Fruit fly (Drosophila melanogaster) whole organism, embryonic: ENCODE results near the gene CG13843.
A peak's percentile ranks its signal among the peaks of the same experiment; 100 is the strongest.

ENCODE experiments used
- Adf1 ChIP-seq: fragments of 200-800 bp; sonication (Bioruptor generic); IDR thresholded peaks from 2 replicates; pipeline ENCODE4 v1.3.6; 2022; ENCODE audit warnings: missing biosample characterization, missing genetic modification characterization
- Antp ChIP-seq: fragments of 200-800 bp; sonication (Bioruptor generic); optimal IDR thresholded peaks from 3 replicates; lab custom pipeline; 2016; ENCODE audit warnings: missing biosample characterization, missing genetic modification characterization
- Asciz ChIP-seq: fragments of 200-800 bp; sonication (Bioruptor generic); optimal IDR thresholded peaks from 2 replicates; lab custom pipeline; 2017; ENCODE audit warnings: missing biosample characterization, mild to moderate bottlenecking, missing genetic modification characterization, missing genetic modification reagents
- Atf6 ChIP-seq: fragments of 200-800 bp; sonication (Bioruptor generic); IDR thresholded peaks from 2 replicates; pipeline ENCODE4 v1.3.6; 2022; ENCODE audit warnings: missing biosample characterization, missing genetic modification characterization
- Awh ChIP-seq: fragments of 200-800 bp; sonication (Bioruptor generic); IDR thresholded peaks from 2 replicates; pipeline ENCODE4, ENCODE4 v1.3.6; 2022; ENCODE audit warnings: missing biosample characterization, missing genetic modification characterization
- BtbVII ChIP-seq: fragments of 200-800 bp; sonication (Bioruptor generic); optimal IDR thresholded peaks from 3 replicates; lab custom pipeline; 2017; ENCODE audit warnings: missing biosample characterization, mild to moderate bottlenecking, missing genetic modification characterization
- CG10209 ChIP-seq: fragments of 200-800 bp; sonication (Bioruptor generic); optimal IDR thresholded peaks from 3 replicates; lab custom pipeline; 2017; ENCODE audit warnings: missing biosample characterization, mild to moderate bottlenecking, missing genetic modification characterization, missing genetic modification reagents
- CG1024 ChIP-seq: fragments of 200-800 bp; sonication (Bioruptor generic); IDR thresholded peaks from 2 replicates; pipeline ENCODE4 v1.3.6; 2022; ENCODE audit warnings: missing biosample characterization, missing genetic modification characterization
- CG10462 ChIP-seq: fragments of 200-800 bp; sonication (Bioruptor generic); optimal IDR thresholded peaks from 2 replicates; lab custom pipeline; 2016; ENCODE audit warnings: missing biosample characterization, missing genetic modification characterization
- CG12219 ChIP-seq: fragments of 200-800 bp; sonication (Bioruptor generic); optimal IDR thresholded peaks from 3 replicates; lab custom pipeline; 2018; ENCODE audit warnings: missing biosample characterization, mild to moderate bottlenecking, missing genetic modification characterization
- CG12769 ChIP-seq: fragments of 200-800 bp; sonication (Bioruptor generic); optimal IDR thresholded peaks from 2 replicates; lab custom pipeline; 2019; ENCODE audit warnings: missing biosample characterization, mild to moderate bottlenecking, missing genetic modification characterization, moderate library complexity
- CG13624 ChIP-seq: fragments of 200-800 bp; sonication (Bioruptor generic); optimal IDR thresholded peaks from 2 replicates; lab custom pipeline; 2016; ENCODE audit warnings: missing biosample characterization, missing genetic modification characterization
- CG13894 ChIP-seq: fragments of 200-800 bp; sonication (Bioruptor generic); optimal IDR thresholded peaks from 3 replicates; lab custom pipeline; 2018; ENCODE audit warnings: missing biosample characterization, mild to moderate bottlenecking, missing genetic modification characterization, moderate library complexity
- CG15073 ChIP-seq: fragments of 200-800 bp; sonication (Bioruptor generic); optimal IDR thresholded peaks from 2 replicates; lab custom pipeline; 2016; ENCODE audit warnings: missing biosample characterization, missing genetic modification characterization
- CG1602 ChIP-seq: fragments of 200-800 bp; sonication (Bioruptor generic); optimal IDR thresholded peaks from 3 replicates; lab custom pipeline; 2016; ENCODE audit warnings: missing biosample characterization, missing genetic modification characterization
- CG16813 ChIP-seq: fragments of 200-800 bp; sonication (Bioruptor generic); IDR thresholded peaks from 3 replicates; pipeline ENCODE4 v1.3.6; 2022; ENCODE audit warnings: missing biosample characterization, missing genetic modification characterization; ENCODE audit not compliant: partially characterized antibody
- CG1832 ChIP-seq: fragments of 200-800 bp; sonication (Bioruptor generic); optimal IDR thresholded peaks from 2 replicates; lab custom pipeline; 2017; ENCODE audit warnings: missing biosample characterization, mild to moderate bottlenecking, missing genetic modification characterization, inconsistent platforms
- CG2120 ChIP-seq: fragments of 200-800 bp; sonication (Bioruptor generic); optimal IDR thresholded peaks from 3 replicates; lab custom pipeline; 2016; ENCODE audit warnings: missing biosample characterization, missing genetic modification characterization
- CG2889 ChIP-seq: fragments of 200-800 bp; sonication (Bioruptor generic); IDR thresholded peaks from 3 replicates; pipeline ENCODE4 v1.3.6; 2022; ENCODE audit warnings: missing biosample characterization, missing genetic modification characterization
- CG32772 ChIP-seq: fragments of 200-800 bp; sonication (Bioruptor generic); IDR thresholded peaks from 2 replicates; pipeline ENCODE4 v1.3.6; 2022; ENCODE audit warnings: missing biosample characterization, missing genetic modification characterization
- CG34224 ChIP-seq: fragments of 200-800 bp; sonication (Bioruptor generic); IDR thresholded peaks from 3 replicates; pipeline ENCODE4 v1.3.6; 2022; ENCODE audit warnings: missing biosample characterization, missing genetic modification characterization; ENCODE audit not compliant: partially characterized antibody
- CG4360 ChIP-seq: fragments of 200-800 bp; sonication (Bioruptor generic); IDR thresholded peaks from 2 replicates; pipeline ENCODE4 v1.3.6; 2022; ENCODE audit warnings: missing biosample characterization, missing genetic modification characterization
- CG4424 ChIP-seq: fragments of 200-800 bp; sonication (Bioruptor generic); optimal IDR thresholded peaks from 3 replicates; lab custom pipeline; 2016; ENCODE audit warnings: missing biosample characterization, missing genetic modification characterization
- CG7839 ChIP-seq: fragments of 200-800 bp; sonication (Bioruptor generic); optimal IDR thresholded peaks from 3 replicates; lab custom pipeline; 2018; ENCODE audit warnings: missing biosample characterization, mild to moderate bottlenecking, missing genetic modification characterization, moderate library complexity
- CG9215 ChIP-seq: fragments of 200-800 bp; sonication (Bioruptor generic); IDR thresholded peaks from 2 replicates; pipeline ENCODE4 v1.3.6; 2022; ENCODE audit warnings: missing biosample characterization, missing genetic modification characterization
- Dad ChIP-seq: fragments of 200-800 bp; sonication (Bioruptor generic); optimal IDR thresholded peaks from 3 replicates; lab custom pipeline; 2016; ENCODE audit warnings: missing biosample characterization, missing genetic modification characterization
- Dip3 ChIP-seq: fragments of 200-800 bp; sonication (Bioruptor generic); optimal IDR thresholded peaks from 3 replicates; lab custom pipeline; 2016; ENCODE audit warnings: missing biosample characterization, missing genetic modification characterization
- Doc2 ChIP-seq: fragments of 200-800 bp; sonication (Bioruptor generic); IDR thresholded peaks from 2 replicates; pipeline ENCODE4 v1.3.6; 2022; ENCODE audit warnings: missing biosample characterization, missing genetic modification characterization
- Eip74EF ChIP-seq, 2 experiments: fragments of 200-800 bp in 1 of 2; fragments of >200 bp in 1 of 2; sonication (Bioruptor generic) in 1 of 2; optimal IDR thresholded peaks; 2 replicates each; lab custom pipeline; 2017 to 2019; ENCODE audit warnings: missing biosample characterization in 2 of 2, missing genetic modification characterization in 2 of 2, mild to moderate bottlenecking in 1 of 2, moderate library complexity in 1 of 2
- Elba2 ChIP-seq: fragments of 200-800 bp; sonication (Bioruptor generic); optimal IDR thresholded peaks from 3 replicates; lab custom pipeline; 2016; ENCODE audit warnings: missing biosample characterization, missing genetic modification characterization
- Fer3 ChIP-seq: fragments of 200-800 bp; sonication (Bioruptor generic); optimal IDR thresholded peaks from 2 replicates; lab custom pipeline; 2018; ENCODE audit warnings: missing biosample characterization, mild to moderate bottlenecking, missing genetic modification characterization, moderate library complexity
- Med ChIP-seq: fragments of 200-800 bp; sonication (Bioruptor generic); peaks from one replicate; lab custom pipeline; 2016; ENCODE audit warnings: missing biosample characterization, missing genetic modification characterization, mild to moderate bottlenecking, inconsistent platforms, moderate library complexity
- Sin3A ChIP-seq: fragments of >200 bp; optimal IDR thresholded peaks from 2 replicates; lab custom pipeline; 2018
- Xbp1 ChIP-seq: fragments of 200-800 bp; sonication (Bioruptor generic); optimal IDR thresholded peaks from 3 replicates; lab custom pipeline; 2016; ENCODE audit warnings: missing biosample characterization, mild to moderate bottlenecking, missing genetic modification characterization
- chinmo ChIP-seq: fragments of 200-800 bp; sonication (Bioruptor generic); IDR thresholded peaks from 4 replicates; pipeline ENCODE4 v1.3.6; 2022; ENCODE audit warnings: missing biosample characterization, missing genetic modification characterization; ENCODE audit not compliant: partially characterized antibody
- dati ChIP-seq: fragments of 200-800 bp; sonication (Bioruptor generic); IDR thresholded peaks from 2 replicates; pipeline ENCODE4 v1.3.6; 2022; ENCODE audit warnings: missing biosample characterization, missing genetic modification characterization
- fd64A ChIP-seq: fragments of 200-800 bp; sonication (Bioruptor generic); optimal IDR thresholded peaks from 3 replicates; lab custom pipeline; 2018; ENCODE audit warnings: missing biosample characterization, mild to moderate bottlenecking, missing genetic modification characterization
- gfzf ChIP-seq: fragments of 200-800 bp; sonication (Bioruptor generic); optimal IDR thresholded peaks from 2 replicates; lab custom pipeline; 2016; ENCODE audit warnings: missing biosample characterization, mild to moderate bottlenecking, missing genetic modification characterization, moderate library complexity
- inv ChIP-seq: fragments of 200-800 bp; sonication (Bioruptor generic); IDR thresholded peaks from 2 replicates; pipeline ENCODE4 v1.3.6; 2022; ENCODE audit warnings: missing biosample characterization, missing genetic modification characterization; ENCODE audit not compliant: partially characterized antibody
- lab ChIP-seq: fragments of 200-800 bp; sonication (Bioruptor generic); optimal IDR thresholded peaks from 3 replicates; lab custom pipeline; 2017; ENCODE audit warnings: missing biosample characterization, missing genetic modification characterization, mild to moderate bottlenecking, moderate library complexity, missing genetic modification reagents
- mirr ChIP-seq: fragments of 200-800 bp; sonication (Bioruptor generic); optimal IDR thresholded peaks from 3 replicates; lab custom pipeline; 2018; ENCODE audit warnings: missing biosample characterization, mild to moderate bottlenecking, missing genetic modification characterization
- odd ChIP-seq: fragments of 200-800 bp; sonication (Bioruptor generic); optimal IDR thresholded peaks from 2 replicates; lab custom pipeline; 2017; ENCODE audit warnings: missing biosample characterization, mild to moderate bottlenecking, missing genetic modification characterization
- pfk ChIP-seq: fragments of 200-800 bp; sonication (Bioruptor generic); optimal IDR thresholded peaks from 2 replicates; lab custom pipeline; 2018; ENCODE audit warnings: missing biosample characterization, mild to moderate bottlenecking, missing genetic modification characterization, moderate library complexity
- sd ChIP-seq: fragments of 200-800 bp; sonication (Bioruptor generic); optimal IDR thresholded peaks from 3 replicates; lab custom pipeline; 2018; ENCODE audit warnings: missing biosample characterization, mild to moderate bottlenecking, missing genetic modification characterization, moderate library complexity
- so ChIP-seq: fragments of 200-800 bp; sonication (Bioruptor generic); IDR thresholded peaks from 3 replicates; pipeline ENCODE4 v1.3.6; 2022; ENCODE audit warnings: missing biosample characterization, missing genetic modification characterization
- trh ChIP-seq: fragments of 200-800 bp; sonication (Bioruptor generic); optimal IDR thresholded peaks from 2 replicates; lab custom pipeline; 2016; ENCODE audit warnings: missing biosample characterization, missing genetic modification characterization

The CG13843 gene

DNA sequence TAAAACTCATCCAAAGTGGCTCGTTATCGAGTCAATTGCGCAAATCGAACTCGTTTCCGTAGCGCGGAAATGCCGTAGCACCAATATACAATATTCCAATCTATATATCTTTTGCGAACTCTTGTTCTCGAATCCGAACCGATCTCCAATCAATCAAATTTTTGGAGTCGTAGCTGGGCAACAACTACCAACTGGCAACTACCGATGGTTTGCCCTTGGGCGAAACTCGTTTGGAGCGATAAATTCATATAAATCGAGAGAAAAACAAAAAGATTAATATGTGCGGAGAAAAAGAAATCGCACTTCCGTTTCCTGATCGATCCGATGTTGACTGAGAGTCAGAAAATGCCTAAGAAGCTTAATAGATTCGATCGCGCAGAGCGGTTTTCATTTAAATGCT is 43.6 kb upstream of the CG13843 start:
- TF ChIP-seq sd (tag; lab: Kevin White, UChicago), result peak; percentile 28
- peak; percentile 1 for TF ChIP-seq CG12769
- TF ChIP-seq Doc2 (GFP tag; lab: Robert Waterston, UW), result no peak
- TF ChIP-seq CG13894 (tag; lab: Kevin White, UChicago), result peak; percentile 99
- TF ChIP-seq CG15073, result no peak
- TF ChIP-seq odd (GFP tag; lab: Kevin White, UChicago), result no peak
- no peak for TF ChIP-seq CG16813 (GFP tag; lab: Robert Waterston, UW)
- peak; percentile 63; the same call in 2 of the 4 replicates for TF ChIP-seq chinmo (GFP tag; lab: Robert Waterston, UW)
- peak in 1 of 2 experiments; percentile 86 for TF ChIP-seq Eip74EF (GFP tag; optimal IDR thresholded peaks at IDR 0.05; lab: Kevin White, UChicago)

- TF ChIP-seq CG13894 (tag; lab: Kevin White, UChicago) (peak; percentile 60), pfk (GFP tag; lab: Kevin White, UChicago) (no peak), trh (GFP tag; lab: Kevin White, UChicago) (no peak), CG34224 (GFP tag; lab: Robert Waterston, UW) (no peak), sd (tag; lab: Kevin White, UChicago) (peak; percentile 78), CG2889 (GFP tag; lab: Robert Waterston, UW) (no peak), Med (GFP tag; lab: Kevin White, UChicago) (peak; percentile 24), Elba2 (GFP tag; lab: Kevin White, UChicago) (no peak), CG13624 (GFP tag; lab: Kevin White, UChicago) (no peak), CG2120 (GFP tag; lab: Kevin White, UChicago) (no peak), so (GFP tag; lab: Robert Waterston, UW) (no peak), CG12769 (peak; percentile 77), gfzf (GFP tag; lab: Kevin White, UChicago) (no peak), CG7839 (tag; lab: Kevin White, UChicago) (no peak), Sin3A (no peak), CG1832 (GFP tag; lab: Kevin White, UChicago) (no peak), CG32772 (GFP tag; lab: Robert Waterston, UW) (no peak), CG12219 (GFP tag; lab: Kevin White, UChicago) (no peak), CG4360 (no peak), CG9215 (no peak), CG1602 (GFP tag; lab: Kevin White, UChicago) (no peak), Antp (GFP tag; lab: Kevin White, UChicago) (no peak)
- TF ChIP-seq, all 482 proteins: peak for 4
Observed at dm6 chr3R:22568508-22568907, 40.8 kb upstream of the CG13843 start.

- TF ChIP-seq Xbp1 (GFP tag; lab: Kevin White, UChicago), result no peak
- no peak for TF ChIP-seq inv (GFP tag; lab: Robert Waterston, UW)
- TF ChIP-seq sd (tag; lab: Kevin White, UChicago), result peak; percentile 27
- peak; percentile 90; the same call in 3 of the 4 replicates for TF ChIP-seq chinmo (GFP tag; lab: Robert Waterston, UW)
- peak; percentile 64 for TF ChIP-seq Adf1 (GFP tag; lab: Robert Waterston, UW)
Observed at dm6 chr3R:22569888-22570287, 39.4 kb upstream of the CG13843 start, which contains the start of gene CG33110. TSS of gene CG33110 (plus strand) at chr3R:22570188.

dm6 chr3R:22573590-22573989 is 35.7 kb upstream of the CG13843 start:
- TF ChIP-seq mirr (GFP tag; lab: Kevin White, UChicago) (no peak), Asciz (GFP tag; lab: Kevin White, UChicago) (peak; percentile 56), CG10209 (GFP tag; lab: Kevin White, UChicago) (peak; percentile 22), BtbVII (GFP tag; lab: Kevin White, UChicago) (peak; percentile 36), Fer3 (peak; percentile 2), lab (GFP tag; lab: Kevin White, UChicago) (peak; percentile 51), Awh (GFP tag; lab: Robert Waterston, UW) (0 out of 2 replicates have a peak, but pooled peaks have one; percentile 33), Dip3 (GFP tag; lab: Kevin White, UChicago) (no peak), dati (GFP tag; lab: Robert Waterston, UW) (no peak), CG10462 (GFP tag; lab: Kevin White, UChicago) (no peak), Dad (GFP tag; lab: Kevin White, UChicago) (no peak), CG4424 (GFP tag; lab: Kevin White, UChicago) (no peak), fd64A (GFP tag; lab: Kevin White, UChicago) (peak; percentile 25), Atf6 (GFP tag; lab: Robert Waterston, UW) (no peak), Med (GFP tag; lab: Kevin White, UChicago) (peak; percentile 75), CG1024 (GFP tag; lab: Robert Waterston, UW) (no peak)
